Fruit fly (Drosophila melanogaster): ENCODE data around the gene dsb.

The dsb gene

dm6 chr3L:1940843-1941418 is 30.9 kb upstream of the dsb start, which contains the start of gene Mfap1 (continued):
- no peak for TF ChIP-seq bsh (GFP tag; optimal IDR thresholded peaks at IDR 0.05)
- TF ChIP-seq stwl (tag; optimal IDR thresholded peaks at IDR 0.05), result peak; percentile 67
- no peak for TF ChIP-seq ap (GFP tag; IDR thresholded peaks at IDR 0.05)
- TF ChIP-seq CG2116 (GFP tag; optimal IDR thresholded peaks at IDR 0.05), result peak; percentile 96

dm6 chr3L:1939983-1940504 is 30.0 kb upstream of the dsb start:
- no peak for TF ChIP-seq ham (GFP tag; IDR thresholded peaks at IDR 0.05)
- TF ChIP-seq usp (GFP tag; optimal IDR thresholded peaks at IDR 0.05), result no peak
- TF ChIP-seq vvl (GFP tag; IDR thresholded peaks at IDR 0.05), result peak; percentile 50; the same call in 1 of the 2 replicates
- TF ChIP-seq CG12071 (GFP tag; optimal IDR thresholded peaks at IDR 0.05), result no peak
- TF ChIP-seq CrebB (tag; optimal IDR thresholded peaks at IDR 0.05), result no peak
- no peak for TF ChIP-seq H15 (GFP tag; IDR thresholded peaks at IDR 0.05)
- no peak for TF ChIP-seq CG9437 (GFP tag; optimal IDR thresholded peaks at IDR 0.05)
- TF ChIP-seq Side (GFP tag; optimal IDR thresholded peaks at IDR 0.05), result no peak
- no peak for TF ChIP-seq CG8478 (optimal IDR thresholded peaks at IDR 0.05)
- TF ChIP-seq pfk (GFP tag; optimal IDR thresholded peaks at IDR 0.05), result peak; percentile 90
- peak; percentile 67 for TF ChIP-seq CG7987 (GFP tag; optimal IDR thresholded peaks at IDR 0.05)
- no peak for TF ChIP-seq Sry-β (GFP tag; optimal IDR thresholded peaks at IDR 0.05)
- no peak for TF ChIP-seq CG10543 (GFP tag; optimal IDR thresholded peaks at IDR 0.05)
- TF ChIP-seq CG10431 (GFP tag; optimal IDR thresholded peaks at IDR 0.05), result peak; percentile 72
- TF ChIP-seq pros (GFP tag; optimal IDR thresholded peaks at IDR 0.05), result peak; percentile 49
- no peak for TF ChIP-seq gsb-n (tag; optimal IDR thresholded peaks at IDR 0.05)
- TF ChIP-seq CG2199 (GFP tag; IDR thresholded peaks at IDR 0.05), result no peak
- peak; percentile 68 for TF ChIP-seq gem (tag; optimal IDR thresholded peaks at IDR 0.05)
- TF ChIP-seq CG10209 (GFP tag; optimal IDR thresholded peaks at IDR 0.05), result no peak
- 0 out of 4 replicates have a peak, but pooled peaks have one; percentile 60 for TF ChIP-seq chinmo (GFP tag; IDR thresholded peaks at IDR 0.05; ENCODE audit: partially characterized antibody)
- TF ChIP-seq ftz-f1 (GFP tag; optimal IDR thresholded peaks at IDR 0.05), result no peak
- TF ChIP-seq CG18619 (GFP tag; optimal IDR thresholded peaks at IDR 0.05), result no peak
- TF ChIP-seq Hr78 (GFP tag; optimal IDR thresholded peaks at IDR 0.05), result no peak
- no peak for TF ChIP-seq gfzf (GFP tag; optimal IDR thresholded peaks at IDR 0.05)
- TF ChIP-seq cwo (GFP tag; optimal IDR thresholded peaks at IDR 0.05), result peak; percentile 10
- TF ChIP-seq CG31365 (tag; optimal IDR thresholded peaks at IDR 0.05), result peak; percentile 29
- no peak for TF ChIP-seq prd (optimal IDR thresholded peaks at IDR 0.05)
- TF ChIP-seq prd (GFP tag; IDR thresholded peaks at IDR 0.05), result no peak
- no peak for TF ChIP-seq unpg (GFP tag; optimal IDR thresholded peaks at IDR 0.05)

dm6 chr3L:1938767-1939166 is 28.8 kb upstream of the dsb start, which contains the start of the genes CG46523 and CG5687:
TSS of gene CG46523 (minus strand) at chr3L:1939103.
TSS of gene CG5687 (minus strand) at chr3L:1939103.
- TF ChIP-seq cg (GFP tag; optimal IDR thresholded peaks at IDR 0.05) (no peak), CG3163 (GFP tag; optimal IDR thresholded peaks at IDR 0.05) (peak; percentile 21), Med (GFP tag) (peak; percentile 4), CG15514 (GFP tag; optimal IDR thresholded peaks at IDR 0.05) (no peak), maf-S (GFP tag; optimal IDR thresholded peaks at IDR 0.05) (no peak), Deaf1 (tag; optimal IDR thresholded peaks at IDR 0.05) (peak; percentile 13)

Data from whole organism, embryonic.